Worm (Caenorhabditis elegans): Measurements from ENCODE around the gene F46G11.4.

F46G11.4 gene

ce11 chrX:5787861-5788260 is 10.7 kb downstream of the F46G11.4 start, which contains the start of gene F46G11.2:
Gene F46G11.2, plus strand, starts transcription at chrX:5788161.
- TF ChIP-seq B0019.2 (GFP tag; conservative IDR thresholded peaks at IDR 0.05) (no peak), sptf-2 (GFP tag; optimal IDR thresholded peaks at IDR 0.05) (no peak), madf-6 (GFP tag; IDR thresholded peaks at IDR 0.05) (no peak), B0035.1 (tag; optimal IDR thresholded peaks at IDR 0.05) (no peak), nhr-27 (tag; optimal IDR thresholded peaks at IDR 0.05) (no peak), snpc-1.1 (tag; optimal IDR thresholded peaks at IDR 0.05; ENCODE audit: insufficient read depth) (no peak), xnd-1 (tag; optimal IDR thresholded peaks at IDR 0.05) (no peak), ztf-26 (tag; optimal IDR thresholded peaks at IDR 0.05) (no peak), sdz-38 (tag; optimal IDR thresholded peaks at IDR 0.05) (no peak), hlh-26 (GFP tag; conservative IDR thresholded peaks at IDR 0.05) (no peak), nhr-179 (tag; optimal IDR thresholded peaks at IDR 0.05) (no peak), unc-130 (GFP tag; optimal IDR thresholded peaks at IDR 0.05) (no peak), F57C9.4 (tag; optimal IDR thresholded peaks at IDR 0.05) (no peak)

ce11 chrX:5786193-5786592 is 12.4 kb downstream of the F46G11.4 start, which contains the start of gene F46G11.6:
Gene F46G11.6, plus strand, starts transcription at chrX:5786493.
- no peak for TF ChIP-seq Y67H2A.10 (GFP tag; conservative IDR thresholded peaks at IDR 0.05)
- no peak for TF ChIP-seq egl-18 (GFP tag; IDR thresholded peaks at IDR 0.05)
- TF ChIP-seq ztf-6 (GFP tag; IDR thresholded peaks at IDR 0.05): no peak
- TF ChIP-seq mxl-1 (tag; optimal IDR thresholded peaks at IDR 0.05): no peak
- no peak for TF ChIP-seq K12H6.12 (tag; optimal IDR thresholded peaks at IDR 0.05)
- TF ChIP-seq repo-1 (tag; optimal IDR thresholded peaks at IDR 0.05): no peak
- no peak for TF ChIP-seq efl-1 (GFP tag; optimal IDR thresholded peaks at IDR 0.05)
- TF ChIP-seq ztf-18 (tag; optimal IDR thresholded peaks at IDR 0.05): no peak
- TF ChIP-seq sptf-2 (GFP tag; optimal IDR thresholded peaks at IDR 0.05): no peak
- no peak for TF ChIP-seq lin-35 (GFP tag; optimal IDR thresholded peaks at IDR 0.05)

DNA sequence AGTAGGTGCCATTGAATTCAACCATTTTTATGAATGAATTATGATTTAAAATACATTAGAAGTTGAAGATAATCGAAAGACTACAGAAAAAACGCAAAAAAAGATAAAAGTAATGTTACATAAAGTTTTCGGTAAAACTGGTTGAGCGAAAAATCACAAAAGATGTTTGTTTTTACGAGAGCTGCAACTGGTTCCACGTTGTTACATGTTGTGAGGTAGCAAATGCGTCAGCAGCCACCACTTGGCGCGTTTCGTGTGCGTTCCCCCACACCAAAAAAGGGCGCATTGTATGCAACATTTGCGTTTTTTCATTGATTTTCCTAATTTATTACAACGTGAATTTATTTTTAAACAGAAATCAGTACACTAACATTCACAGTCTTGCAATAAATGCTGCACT is 16.4 kb downstream of the F46G11.4 start, which contains the start of gene gakh-1:
TSS of gene gakh-1 (plus strand) at position 347 of the 400 bp plus-strand sequence.
- TF ChIP-seq nhr-80 (tag; optimal IDR thresholded peaks at IDR 0.05) (peak; percentile 57), pbrm-1 (GFP tag; IDR thresholded peaks at IDR 0.05) (peak; percentile 53; the same call in 1 of the 2 replicates), nfya-1 (tag; optimal IDR thresholded peaks at IDR 0.05; ENCODE audit: borderline replicate concordance, insufficient read depth) (no peak), F22D6.2 (tag; optimal IDR thresholded peaks at IDR 0.05) (peak; percentile 10), attf-5 (GFP tag; optimal IDR thresholded peaks at IDR 0.05) (peak; percentile 12), dox-1 (GFP tag; IDR thresholded peaks at IDR 0.05) (peak; percentile 48), gei-17 (GFP tag; optimal IDR thresholded peaks at IDR 0.05) (peak; percentile 2), lin-40 (tag; optimal IDR thresholded peaks at IDR 0.05) (peak; percentile 68), lin-54 (GFP tag; optimal IDR thresholded peaks at IDR 0.05) (no peak), rcor-1 (GFP tag; IDR thresholded peaks at IDR 0.05) (0 out of 2 replicates have a peak, but pooled peaks have one; percentile 10), hsf-1 (GFP tag; IDR thresholded peaks at IDR 0.05) (no peak), K12H6.12 (tag; optimal IDR thresholded peaks at IDR 0.05) (no peak), K11D2.4 (GFP tag; IDR thresholded peaks at IDR 0.05) (peak; percentile 69; the same call in 1 of the 2 replicates), let-607 (tag; optimal IDR thresholded peaks at IDR 0.05) (peak; percentile 96 to 97), lin-35 (GFP tag; optimal IDR thresholded peaks at IDR 0.05) (peak in 1 of 3 experiments; percentile 30), ztf-18 (tag; optimal IDR thresholded peaks at IDR 0.05) (peak; percentile 92), mcd-1 (GFP tag; IDR thresholded peaks at IDR 0.05) (peak; percentile 31; the same call in 1 of the 2 replicates)

All from whole organism, young adult.